Worm (Caenorhabditis elegans) whole organism, L1 larva: ENCODE measurements around the gene H05C05.1.

Source experiments
- C16A3.4 ChIP-seq: fragments of 150-350 bp; optimal IDR thresholded peaks from 2 replicates; lab custom pipeline; 2014; ENCODE audit warnings: missing biosample characterization, missing genetic modification characterization
- Y116A8C.19 ChIP-seq: sonication (generic microtip); optimal IDR thresholded peaks from 2 replicates; lab custom pipeline; 2016; ENCODE audit warnings: missing compliant biosample characterization, missing genetic modification characterization, borderline replicate concordance
- aha-1 ChIP-seq: fragments of 150-350 bp; optimal IDR thresholded peaks from 2 replicates; lab custom pipeline; 2014; ENCODE audit warnings: missing biosample characterization, missing genetic modification characterization
- alr-1 ChIP-seq: fragments of 200-800 bp; sonication (Bioruptor generic); optimal IDR thresholded peaks from 2 replicates; lab custom pipeline; 2018; ENCODE audit warnings: borderline replicate concordance, mild to moderate bottlenecking, missing genetic modification characterization, missing compliant biosample characterization
- ceh-8 ChIP-seq: fragments of 200-800 bp; sonication (Bioruptor generic); optimal IDR thresholded peaks from 2 replicates; lab custom pipeline; 2018; ENCODE audit warnings: mild to moderate bottlenecking, missing genetic modification characterization, moderate library complexity, missing compliant biosample characterization
- ceh-88 ChIP-seq: fragments of 200-800 bp; sonication (Bioruptor generic); IDR thresholded peaks from 2 replicates; pipeline ENCODE4 v1.3.6; 2022; ENCODE audit warnings: missing genetic modification characterization, missing compliant biosample characterization
- ceh-90 ChIP-seq: sonication (generic microtip); optimal IDR thresholded peaks from 2 replicates; lab custom pipeline; 2016; ENCODE audit warnings: missing genetic modification characterization, missing compliant biosample characterization
- dpl-1 ChIP-seq, 3 experiments: fragments of 150-350 bp in 2 of 3; sonication (generic microtip) in 1 of 3; optimal IDR thresholded peaks; 2 replicates each; lab custom pipeline; 2014 to 2017; ENCODE audit warnings: missing biosample characterization in 3 of 3, missing genetic modification characterization in 3 of 3, missing genetic modification reagents in 3 of 3
- egl-13 ChIP-seq: sonication (generic microtip); optimal IDR thresholded peaks from 2 replicates; lab custom pipeline; 2016; ENCODE audit warnings: missing genotype, missing genetic modification reagents, missing genetic modification characterization, missing compliant biosample characterization
- hlh-4 ChIP-seq: sonication (generic microtip); optimal IDR thresholded peaks from 2 replicates; lab custom pipeline; 2016; ENCODE audit warnings: mild to moderate bottlenecking, missing genetic modification characterization, missing compliant biosample characterization
- lin-13 ChIP-seq: fragments of 150-350 bp; optimal IDR thresholded peaks from 2 replicates; lab custom pipeline; 2014; ENCODE audit warnings: missing biosample characterization, missing genetic modification reagents, missing genetic modification characterization
- lin-35 ChIP-seq, 2 experiments: fragments of 150-350 bp; optimal IDR thresholded peaks; 2 replicates each; lab custom pipeline; 2014; ENCODE audit warnings: missing biosample characterization in 2 of 2, missing genetic modification characterization in 2 of 2, missing genetic modification reagents in 2 of 2
- lin-39 ChIP-seq: fragments of 150-350 bp; optimal IDR thresholded peaks from 2 replicates; lab custom pipeline; 2014; ENCODE audit warnings: missing biosample characterization, missing genetic modification reagents, missing genetic modification characterization
- lsy-2 ChIP-seq, 2 experiments: fragments of 150-350 bp; optimal IDR thresholded peaks; 2 replicates each; lab custom pipeline; 2014; ENCODE audit warnings: missing biosample characterization in 2 of 2, missing genetic modification characterization in 2 of 2
- nhr-47 ChIP-seq: sonication (generic microtip); optimal IDR thresholded peaks from 2 replicates; lab custom pipeline; 2016; ENCODE audit warnings: mild to moderate bottlenecking, missing genetic modification characterization, moderate library complexity, missing compliant biosample characterization
- nhr-71 ChIP-seq: sonication (generic microtip); optimal IDR thresholded peaks from 2 replicates; lab custom pipeline; 2016; ENCODE audit warnings: mild to moderate bottlenecking, missing genetic modification characterization, moderate library complexity, missing compliant biosample characterization
- nhr-76 ChIP-seq: sonication (generic microtip); optimal IDR thresholded peaks from 2 replicates; lab custom pipeline; 2017; ENCODE audit warnings: missing biosample characterization, missing genetic modification characterization
- nhr-85 ChIP-seq: sonication (generic microtip); peaks from one replicate; lab custom pipeline; 2016; ENCODE audit warnings: missing genetic modification characterization, inconsistent platforms, missing compliant biosample characterization
- pqm-1 ChIP-seq: sonication (generic microtip); optimal IDR thresholded peaks from 3 replicates; lab custom pipeline; 2017; ENCODE audit warnings: missing biosample characterization, missing genetic modification characterization
- rnt-1 ChIP-seq: sonication (generic microtip); optimal IDR thresholded peaks from 2 replicates; lab custom pipeline; 2016; ENCODE audit warnings: mild to moderate bottlenecking, missing genetic modification characterization, moderate library complexity, missing compliant biosample characterization
- skn-1 ChIP-seq: fragments of 150-350 bp; optimal IDR thresholded peaks from 2 replicates; lab custom pipeline; 2014; ENCODE audit warnings: missing biosample characterization, missing genetic modification characterization
- sox-4 ChIP-seq: sonication (generic microtip); optimal IDR thresholded peaks from 2 replicates; lab custom pipeline; 2016; ENCODE audit warnings: missing genetic modification characterization, missing compliant biosample characterization
- sup-37 ChIP-seq: fragments of 200-800 bp; sonication (Bioruptor generic); optimal IDR thresholded peaks from 2 replicates; lab custom pipeline; 2018; ENCODE audit warnings: mild to moderate bottlenecking, missing genetic modification characterization, missing compliant biosample characterization
- unc-30 ChIP-seq: sonication (generic microtip); optimal IDR thresholded peaks from 2 replicates; lab custom pipeline; 2017; ENCODE audit warnings: missing biosample characterization, missing genetic modification characterization
- unc-98 ChIP-seq: fragments of 200-800 bp; sonication (Bioruptor generic); IDR thresholded peaks from 2 replicates; pipeline ENCODE4 v1.3.6; 2022; ENCODE audit warnings: missing genetic modification characterization, missing compliant biosample characterization
- zag-1 ChIP-seq: fragments of 150-350 bp; optimal IDR thresholded peaks from 2 replicates; lab custom pipeline; 2014; ENCODE audit warnings: missing biosample characterization, missing genetic modification characterization
- ztf-11 ChIP-seq, 2 experiments: sonication (generic microtip); optimal IDR thresholded peaks; 2 replicates each; lab custom pipeline; 2016 to 2017; ENCODE audit warnings: missing genetic modification characterization in 2 of 2, missing biosample characterization in 1 of 2, missing compliant biosample characterization in 1 of 2

Gene H05C05.1

ce11 chrIII:2993963-2994362 lies 47.0 kb downstream of the H05C05.1 start:
- TF ChIP-seq nhr-76 (tag; lab: Kevin White, UChicago), result no peak
- no peak for TF ChIP-seq unc-30 (tag; lab: Kevin White, UChicago)
- no peak for TF ChIP-seq lsy-2 (tag; optimal IDR thresholded peaks at IDR 0.05; lab: Kevin White, UChicago)
- TF ChIP-seq nhr-85 (tag; lab: Kevin White, UChicago), result no peak
- no peak for TF ChIP-seq sox-4 (tag; lab: Kevin White, UChicago)
- no peak for TF ChIP-seq dpl-1 (GFP tag; optimal IDR thresholded peaks at IDR 0.05; lab: Kevin White, UChicago)
- no peak for TF ChIP-seq ztf-11 (tag; optimal IDR thresholded peaks at IDR 0.05; lab: Kevin White, UChicago)
- TF ChIP-seq lin-35 (GFP tag; optimal IDR thresholded peaks at IDR 0.05; lab: Kevin White, UChicago), result no peak
- TF ChIP-seq lin-39, result no peak
- TF ChIP-seq, all 84 proteins: peak for 0

- no peak for TF ChIP-seq sup-37 (GFP tag; lab: Kevin White, UChicago)
- no peak for TF ChIP-seq nhr-71 (tag; lab: Kevin White, UChicago)
- no peak for TF ChIP-seq egl-13 (tag; lab: Kevin White, UChicago)
- TF ChIP-seq alr-1 (tag; lab: Kevin White, UChicago), result no peak
- no peak for TF ChIP-seq pqm-1
- no peak for TF ChIP-seq lin-39
- no peak for TF ChIP-seq rnt-1 (tag; lab: Kevin White, UChicago)
- no peak for TF ChIP-seq lin-13
- no peak for TF ChIP-seq ceh-90 (tag; lab: Kevin White, UChicago)
- TF ChIP-seq aha-1 (tag; lab: Kevin White, UChicago), result no peak
- no peak for TF ChIP-seq ceh-88
- no peak for TF ChIP-seq lin-35 (GFP tag; optimal IDR thresholded peaks at IDR 0.05; lab: Kevin White, UChicago)
- TF ChIP-seq Y116A8C.19 (tag; lab: Kevin White, UChicago), result no peak
- TF ChIP-seq ceh-8 (GFP tag; lab: Kevin White, UChicago), result no peak
- no peak for TF ChIP-seq nhr-47 (tag; lab: Kevin White, UChicago)
- no peak for TF ChIP-seq C16A3.4 (tag; lab: Kevin White, UChicago)
- no peak for TF ChIP-seq hlh-4
- TF ChIP-seq skn-1 (tag; lab: Kevin White, UChicago), result no peak
- no peak for TF ChIP-seq unc-98 (GFP tag; lab: Robert Waterston, UW)
- TF ChIP-seq zag-1 (tag; lab: Kevin White, UChicago), result no peak
Measured at ce11 chrIII:2995288-2995687, 48.4 kb downstream of the H05C05.1 start.
